Worm (Caenorhabditis elegans): Measurements from ENCODE around the gene K09C8.2.

Gene K09C8.2

ce11 chrX:10959136-10959535, at the start of gene K09C8.2:
Gene K09C8.2 (plus strand): TSS chrX:10959436.
- no peak for TF ChIP-seq nhr-10 (tag; optimal IDR thresholded peaks at IDR 0.05)
- TF ChIP-seq F37D6.2 (tag; optimal IDR thresholded peaks at IDR 0.05), result no peak
- no peak for TF ChIP-seq spr-3 (GFP tag; optimal IDR thresholded peaks at IDR 0.05)
- no peak for TF ChIP-seq ama-1 (optimal IDR thresholded peaks at IDR 0.05)
- no peak for TF ChIP-seq mep-1 (tag; optimal IDR thresholded peaks at IDR 0.05)
- no peak for TF ChIP-seq madf-5 (GFP tag; IDR thresholded peaks at IDR 0.05)
- no peak for TF ChIP-seq hlh-11 (tag; optimal IDR thresholded peaks at IDR 0.05)
- TF ChIP-seq ceh-82 (tag; optimal IDR thresholded peaks at IDR 0.05), result no peak
- no peak for TF ChIP-seq duxl-1 (tag; optimal IDR thresholded peaks at IDR 0.05; ENCODE audit: poor library complexity)
- no peak for TF ChIP-seq dpl-1 (GFP tag; optimal IDR thresholded peaks at IDR 0.05)
- no peak for TF ChIP-seq fkh-10 (GFP tag; optimal IDR thresholded peaks at IDR 0.05)
- TF ChIP-seq daf-12 (tag; optimal IDR thresholded peaks at IDR 0.05), result no peak
- no peak for TF ChIP-seq dmd-6 (GFP tag; IDR thresholded peaks at IDR 0.05)
- no peak for TF ChIP-seq mes-2 (tag; optimal IDR thresholded peaks at IDR 0.05; ENCODE audit: poor library complexity, severe bottlenecking)
- no peak for TF ChIP-seq hif-1 (tag; optimal IDR thresholded peaks at IDR 0.05)
- TF ChIP-seq snpc-4 (tag; optimal IDR thresholded peaks at IDR 0.05), result no peak
- no peak for TF ChIP-seq skn-1 (tag; optimal IDR thresholded peaks at IDR 0.05)
- no peak for TF ChIP-seq egl-43 (GFP tag; IDR thresholded peaks at IDR 0.05)

ce11 chrX:10909661-10910060, 49.6 kb upstream of the K09C8.2 start:
- TF ChIP-seq hlh-11 (tag; optimal IDR thresholded peaks at IDR 0.05) (peak; percentile 2), egl-27 (tag; optimal IDR thresholded peaks at IDR 0.05) (no peak), nhr-11 (tag; optimal IDR thresholded peaks at IDR 0.05) (peak; percentile 34), unc-62 (GFP tag; optimal IDR thresholded peaks at IDR 0.05 in 1 of 2) (peak in 1 of 2 experiments; percentile 96), unc-62 (tag; optimal IDR thresholded peaks at IDR 0.05) (no peak), sdz-12 (GFP tag; optimal IDR thresholded peaks at IDR 0.05) (no peak)

ce11 chrX:10910716-10911115, 48.5 kb upstream of the K09C8.2 start, which contains the start of gene F47B10.8:
Gene F47B10.8 (minus strand): TSS chrX:10910816.
- no peak for TF ChIP-seq madf-9 (GFP tag; conservative IDR thresholded peaks at IDR 0.05)
- TF ChIP-seq nhr-76 (tag; optimal IDR thresholded peaks at IDR 0.05), result no peak
- no peak for TF ChIP-seq nhr-42 (GFP tag; IDR thresholded peaks at IDR 0.05)
- TF ChIP-seq attf-4 (tag; optimal IDR thresholded peaks at IDR 0.05), result no peak
- peak in 1 of 2 experiments; percentile 4 for TF ChIP-seq daf-16 (GFP tag; optimal IDR thresholded peaks at IDR 0.05)
- no peak for TF ChIP-seq daf-16 (tag; optimal IDR thresholded peaks at IDR 0.05)
- TF ChIP-seq pqm-1 (tag; optimal IDR thresholded peaks at IDR 0.05), result no peak
- TF ChIP-seq aha-1 (tag), result peak; percentile 8
- TF ChIP-seq unc-39 (tag; optimal IDR thresholded peaks at IDR 0.05), result no peak
- TF ChIP-seq ceh-82 (tag; optimal IDR thresholded peaks at IDR 0.05), result no peak

- TF ChIP-seq F26F4.8 (GFP tag; conservative IDR thresholded peaks at IDR 0.05) (no peak), F37D6.2 (tag; optimal IDR thresholded peaks at IDR 0.05) (no peak), dmd-9 (GFP tag; IDR thresholded peaks at IDR 0.05) (no peak), dmd-6 (GFP tag; IDR thresholded peaks at IDR 0.05) (no peak), ceh-28 (tag; optimal IDR thresholded peaks at IDR 0.05) (no peak), mep-1 (tag; optimal IDR thresholded peaks at IDR 0.05) (no peak), vab-7 (GFP tag; IDR thresholded peaks at IDR 0.05) (no peak), egl-27 (tag; optimal IDR thresholded peaks at IDR 0.05) (no peak), jun-1 (tag; optimal IDR thresholded peaks at IDR 0.05) (no peak), aly-2 (tag; optimal IDR thresholded peaks at IDR 0.05) (no peak), set-16 (GFP tag; IDR thresholded peaks at IDR 0.05) (no peak), ZK546.5 (tag; optimal IDR thresholded peaks at IDR 0.05) (no peak), daf-8 (GFP tag; IDR thresholded peaks at IDR 0.05) (no peak), fos-1 (tag; optimal IDR thresholded peaks at IDR 0.05) (no peak), nhr-42 (GFP tag; IDR thresholded peaks at IDR 0.05) (no peak), nhr-48 (tag; optimal IDR thresholded peaks at IDR 0.05) (no peak), unc-62 (GFP tag; optimal IDR thresholded peaks at IDR 0.05 in 1 of 2) (no peak), unc-62 (tag; optimal IDR thresholded peaks at IDR 0.05) (no peak)
Measured at ce11 chrX:10913981-10914380, 45.3 kb upstream of the K09C8.2 start, which contains the start of gene F47B10.9. Gene F47B10.9 (minus strand): TSS chrX:10914081.

Data from whole organism, L4 larva.